Fruit fly (Drosophila melanogaster): ENCODE results near the gene CG16704.

- TF ChIP-seq EcR (GFP tag; optimal IDR thresholded peaks at IDR 0.05) (no peak), CG8478 (optimal IDR thresholded peaks at IDR 0.05) (no peak), psq (optimal IDR thresholded peaks at IDR 0.05) (no peak), pan (optimal IDR thresholded peaks at IDR 0.05) (no peak), usp (GFP tag; optimal IDR thresholded peaks at IDR 0.05) (no peak), Dll (optimal IDR thresholded peaks at IDR 0.05) (no peak)
Observed at dm6 chr2L:3711665-3712064, 19.3 kb upstream of the CG16704 start, which contains the start of gene cutlet.

All from whole organism.